Worm (Caenorhabditis elegans): ENCODE data around the gene R04E5.8.

The R04E5.8 gene

ce11 chrX:8810908-8811307 lies 5.0 kb upstream of the R04E5.8 start, which contains the start of gene R04E5.9 (continued):
- no peak for TF ChIP-seq lir-3 (tag; optimal IDR thresholded peaks at IDR 0.05; ENCODE audit: poor library complexity)

DNA sequence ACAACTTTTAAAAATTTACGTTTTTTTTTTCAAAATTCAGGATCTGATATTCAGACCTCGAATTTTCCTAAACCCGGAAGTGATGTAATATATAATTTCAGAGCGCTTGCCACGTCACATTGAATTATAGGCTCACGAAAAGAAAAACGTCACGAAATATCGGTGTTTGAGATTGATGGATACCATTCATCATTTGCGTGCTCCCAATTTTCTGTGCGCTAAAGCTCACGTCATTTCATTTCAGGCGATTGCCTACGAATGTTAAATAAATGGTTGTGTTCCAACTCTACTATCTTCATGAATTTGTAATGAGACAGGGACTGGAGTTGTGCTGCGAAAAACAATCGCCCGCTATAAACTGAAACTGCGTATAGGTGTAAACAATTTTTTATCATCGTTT lies 2.8 kb upstream of the R04E5.8 start:
- TF ChIP-seq fkh-4 (tag; optimal IDR thresholded peaks at IDR 0.05; ENCODE audit: borderline replicate concordance), result no peak
- TF ChIP-seq ceh-88 (GFP tag; IDR thresholded peaks at IDR 0.05), result no peak
- TF ChIP-seq unc-62 (GFP tag; optimal IDR thresholded peaks at IDR 0.05), result no peak
- TF ChIP-seq efl-1 (optimal IDR thresholded peaks at IDR 0.05), result no peak
- TF ChIP-seq efl-1 (GFP tag; optimal IDR thresholded peaks at IDR 0.05 in 1 of 2), result no peak
- TF ChIP-seq dsc-1 (tag; optimal IDR thresholded peaks at IDR 0.05), result no peak

DNA sequence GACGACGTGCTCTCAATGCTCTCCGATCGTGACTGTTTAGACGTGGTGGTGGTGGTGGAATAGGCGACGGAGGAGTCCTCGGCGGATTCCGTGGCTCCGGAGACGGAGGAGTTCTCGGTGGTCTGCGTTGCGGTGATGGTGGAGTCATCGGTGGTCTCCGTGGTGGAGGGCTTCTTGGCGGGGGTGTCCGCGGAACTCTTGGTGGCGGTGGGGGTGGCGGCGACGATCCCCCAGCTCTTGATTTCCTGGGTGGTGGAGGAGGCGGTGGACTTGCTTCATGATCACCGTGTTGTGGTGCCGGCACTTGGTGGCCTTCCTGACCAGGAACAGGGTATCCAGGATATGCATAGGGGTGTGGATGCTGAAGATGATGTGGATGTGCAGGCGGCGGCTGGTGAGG lies 445 bp downstream of the R04E5.8 start:
- TF ChIP-seq elt-3 (tag; optimal IDR thresholded peaks at IDR 0.05) (no peak), ceh-8 (GFP tag; optimal IDR thresholded peaks at IDR 0.05) (peak; percentile 59), unc-62 (GFP tag; optimal IDR thresholded peaks at IDR 0.05) (no peak), nhr-19 (GFP tag; conservative IDR thresholded peaks at IDR 0.05) (no peak)

- TF ChIP-seq lin-14 (GFP tag; optimal IDR thresholded peaks at IDR 0.05), result peak; percentile 76
- TF ChIP-seq ztf-4 (tag; optimal IDR thresholded peaks at IDR 0.05), result peak; percentile 21
- no peak for TF ChIP-seq unc-130 (tag; optimal IDR thresholded peaks at IDR 0.05)
- TF ChIP-seq unc-30 (tag; optimal IDR thresholded peaks at IDR 0.05), result no peak
- no peak for TF ChIP-seq mef-2 (tag; optimal IDR thresholded peaks at IDR 0.05)
- peak; percentile 56 for TF ChIP-seq nhr-47 (tag; optimal IDR thresholded peaks at IDR 0.05)
- no peak for TF ChIP-seq rnt-1 (tag; optimal IDR thresholded peaks at IDR 0.05)
- no peak for TF ChIP-seq efl-1 (optimal IDR thresholded peaks at IDR 0.05)
- TF ChIP-seq efl-1 (GFP tag; optimal IDR thresholded peaks at IDR 0.05 in 1 of 2), result no peak
- TF ChIP-seq egl-13 (tag; optimal IDR thresholded peaks at IDR 0.05), result peak; percentile 85
- no peak for TF ChIP-seq lin-39 (tag; optimal IDR thresholded peaks at IDR 0.05)
- peak; percentile 18 for TF ChIP-seq fkh-8 (tag; optimal IDR thresholded peaks at IDR 0.05)
- no peak for TF ChIP-seq hpl-2 (GFP tag; optimal IDR thresholded peaks at IDR 0.05)
- TF ChIP-seq snpc-4 (tag; optimal IDR thresholded peaks at IDR 0.05), result no peak
- peak; percentile 75 for TF ChIP-seq dsc-1 (tag; optimal IDR thresholded peaks at IDR 0.05)
- TF ChIP-seq efl-3 (GFP tag; optimal IDR thresholded peaks at IDR 0.05), result no peak
- peak; percentile 28 for TF ChIP-seq pax-3 (tag; optimal IDR thresholded peaks at IDR 0.05)
- no peak for TF ChIP-seq nhr-19 (GFP tag; conservative IDR thresholded peaks at IDR 0.05)
- TF ChIP-seq nhr-76 (tag; optimal IDR thresholded peaks at IDR 0.05), result no peak
- TF ChIP-seq pqm-1 (tag; optimal IDR thresholded peaks at IDR 0.05), result no peak
- TF ChIP-seq C04F5.9 (tag; optimal IDR thresholded peaks at IDR 0.05), result no peak
- no peak for TF ChIP-seq tlp-1 (tag; optimal IDR thresholded peaks at IDR 0.05)
- no peak for TF ChIP-seq C16A3.4 (tag; optimal IDR thresholded peaks at IDR 0.05)
- no peak for TF ChIP-seq nhr-20 (tag; optimal IDR thresholded peaks at IDR 0.05)
- TF ChIP-seq ets-5 (GFP tag; IDR thresholded peaks at IDR 0.05), result no peak
- TF ChIP-seq ama-1 (optimal IDR thresholded peaks at IDR 0.05), result no peak
- peak; percentile 67 for TF ChIP-seq fkh-10 (GFP tag; optimal IDR thresholded peaks at IDR 0.05)
- no peak for TF ChIP-seq fos-1 (tag; optimal IDR thresholded peaks at IDR 0.05)
- TF ChIP-seq lsy-2 (tag; optimal IDR thresholded peaks at IDR 0.05), result no peak
- no peak for TF ChIP-seq pag-3 (tag; optimal IDR thresholded peaks at IDR 0.05; ENCODE audit: borderline replicate concordance, insufficient read depth)
- no peak for TF ChIP-seq nhr-85 (tag)
- no peak for TF ChIP-seq nhr-237 (tag; optimal IDR thresholded peaks at IDR 0.05)
- TF ChIP-seq ceh-88 (GFP tag; IDR thresholded peaks at IDR 0.05), result no peak
- TF ChIP-seq blmp-1 (tag; optimal IDR thresholded peaks at IDR 0.05), result no peak
- peak; percentile 33 for TF ChIP-seq swsn-7 (tag; optimal IDR thresholded peaks at IDR 0.05)
- no peak for TF ChIP-seq irx-1 (tag; optimal IDR thresholded peaks at IDR 0.05)
- peak; percentile 15 for TF ChIP-seq ceh-8 (GFP tag; optimal IDR thresholded peaks at IDR 0.05)
- TF ChIP-seq nhr-84 (tag; optimal IDR thresholded peaks at IDR 0.05), result no peak
- TF ChIP-seq ces-1 (GFP tag; optimal IDR thresholded peaks at IDR 0.05), result peak; percentile 72
- TF ChIP-seq mep-1 (tag; optimal IDR thresholded peaks at IDR 0.05), result no peak
- TF ChIP-seq aha-1 (tag; optimal IDR thresholded peaks at IDR 0.05), result no peak
- TF ChIP-seq xbp-1 (tag; optimal IDR thresholded peaks at IDR 0.05), result no peak
- TF ChIP-seq lir-3 (tag; optimal IDR thresholded peaks at IDR 0.05; ENCODE audit: poor library complexity), result no peak
- TF ChIP-seq lin-35 (GFP tag; optimal IDR thresholded peaks at IDR 0.05), result no peak
- TF ChIP-seq nhr-71 (tag; optimal IDR thresholded peaks at IDR 0.05), result peak; percentile 55
These were observed 4.9 kb downstream of the R04E5.8 start for ce11 chrX:8800983-8801382.
